Worm (Caenorhabditis elegans): ENCODE results near the gene F59E12.9.

Gene F59E12.9

DNA sequence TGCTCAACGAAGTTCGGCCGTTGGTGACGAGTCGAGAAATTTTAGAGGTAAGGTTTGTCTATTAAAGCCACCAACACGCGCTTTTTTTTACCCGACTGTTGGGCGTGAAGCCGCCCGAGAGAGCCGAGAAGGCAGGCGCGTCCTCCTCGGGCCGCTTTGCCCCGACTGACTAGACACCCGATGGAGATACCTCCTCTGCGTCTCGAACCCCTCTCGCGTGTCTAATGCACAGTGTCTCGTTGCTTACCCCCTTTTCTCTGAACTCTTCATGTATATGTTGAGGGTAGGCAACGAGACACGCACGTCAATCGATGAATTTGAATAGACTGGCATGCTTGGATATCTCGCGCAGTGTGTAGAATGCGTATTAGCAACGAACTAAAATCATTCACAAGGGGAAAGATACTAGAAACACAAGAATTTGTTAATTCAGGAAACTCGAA lies 14.9 kb upstream of the F59E12.9 start (continued):
- peak; percentile 76 for TF ChIP-seq lin-13 (GFP tag; optimal IDR thresholded peaks at IDR 0.05)
- peak; percentile 31 to 94 for TF ChIP-seq hif-1 (tag; optimal IDR thresholded peaks at IDR 0.05)
- peak; percentile 72 for TF ChIP-seq lir-3 (tag; optimal IDR thresholded peaks at IDR 0.05)
- TF ChIP-seq php-3 (GFP tag; IDR thresholded peaks at IDR 0.05), result peak; percentile 90
- TF ChIP-seq ZK546.5 (tag; optimal IDR thresholded peaks at IDR 0.05), result no peak
- TF ChIP-seq tra-1 (GFP tag; IDR thresholded peaks at IDR 0.05), result peak; percentile 97
- no peak for TF ChIP-seq daf-12 (tag; optimal IDR thresholded peaks at IDR 0.05)

- TF ChIP-seq F26F4.8 (GFP tag; conservative IDR thresholded peaks at IDR 0.05) (no peak), mxl-2 (GFP tag; conservative IDR thresholded peaks at IDR 0.05) (no peak), snpc-4 (tag; optimal IDR thresholded peaks at IDR 0.05) (no peak), pha-4 (GFP tag; IDR thresholded peaks at IDR 0.05) (peak; percentile 72; the same call in 1 of the 2 replicates), pha-4 (tag; optimal IDR thresholded peaks at IDR 0.05) (no peak), tag-97 (GFP tag; IDR thresholded peaks at IDR 0.05) (no peak), nhr-76 (tag; optimal IDR thresholded peaks at IDR 0.05) (no peak), nhr-111 (GFP tag; optimal IDR thresholded peaks at IDR 0.05) (peak; percentile 21), daf-8 (GFP tag; IDR thresholded peaks at IDR 0.05) (no peak), arid-1 (GFP tag; conservative IDR thresholded peaks at IDR 0.05) (peak; percentile 78), lsy-2 (tag; optimal IDR thresholded peaks at IDR 0.05) (peak; percentile 39 to 80), F10B5.3 (tag; optimal IDR thresholded peaks at IDR 0.05) (peak; percentile 42), mes-2 (tag; optimal IDR thresholded peaks at IDR 0.05; ENCODE audit: poor library complexity, severe bottlenecking) (peak; percentile 74), T20F7.1 (GFP tag; optimal IDR thresholded peaks at IDR 0.05) (no peak), T26A8.4 (GFP tag; IDR thresholded peaks at IDR 0.05) (peak; percentile 82), zfp-2 (tag; optimal IDR thresholded peaks at IDR 0.05) (no peak), aly-2 (tag; optimal IDR thresholded peaks at IDR 0.05) (no peak), fkh-10 (GFP tag; optimal IDR thresholded peaks at IDR 0.05) (peak; percentile 63), dpl-1 (GFP tag; optimal IDR thresholded peaks at IDR 0.05) (peak; percentile 40), ceh-32 (tag; optimal IDR thresholded peaks at IDR 0.05; ENCODE audit: poor library complexity) (peak; percentile 55), jun-1 (tag; optimal IDR thresholded peaks at IDR 0.05) (peak; percentile 57), lim-7 (GFP tag; IDR thresholded peaks at IDR 0.05) (peak; percentile 69), vab-7 (GFP tag; IDR thresholded peaks at IDR 0.05) (0 out of 2 replicates have a peak, but pooled peaks have one; percentile 42), ztf-11 (tag; optimal IDR thresholded peaks at IDR 0.05) (no peak), ceh-62 (tag; optimal IDR thresholded peaks at IDR 0.05) (no peak), ces-1 (GFP tag; optimal IDR thresholded peaks at IDR 0.05) (no peak), ceh-28 (tag; optimal IDR thresholded peaks at IDR 0.05) (peak; percentile 76), unc-130 (GFP tag; optimal IDR thresholded peaks at IDR 0.05) (no peak), lin-1 (GFP tag; IDR thresholded peaks at IDR 0.05) (no peak), ceh-20 (GFP tag; IDR thresholded peaks at IDR 0.05) (peak; percentile 67), hif-1 (tag; optimal IDR thresholded peaks at IDR 0.05) (peak; percentile 31 to 69), daf-16 (GFP tag; optimal IDR thresholded peaks at IDR 0.05) (peak; percentile 36 to 59), daf-16 (tag; optimal IDR thresholded peaks at IDR 0.05) (peak; percentile 47), R02D3.7 (tag; optimal IDR thresholded peaks at IDR 0.05) (no peak), rbr-2 (tag; optimal IDR thresholded peaks at IDR 0.05) (peak; percentile 76), snpc-1.2 (GFP tag; IDR thresholded peaks at IDR 0.05) (peak; percentile 75), mxl-3 (GFP tag; optimal IDR thresholded peaks at IDR 0.05) (peak; percentile 47), ceh-44 (GFP tag; IDR thresholded peaks at IDR 0.05) (peak; percentile 64; the same call in 1 of the 2 replicates), php-3 (GFP tag; IDR thresholded peaks at IDR 0.05) (peak; percentile 50; the same call in 1 of the 2 replicates), hlh-30 (tag; optimal IDR thresholded peaks at IDR 0.05; ENCODE audit: insufficient read depth) (peak; percentile 79), mdl-1 (tag; optimal IDR thresholded peaks at IDR 0.05) (peak; percentile 76 to 88)
Measured at ce11 chrII:5660736-5661734, 14.2 kb upstream of the F59E12.9 start, which contains the start of the genes ift-43 and mdt-26. Gene ift-43, minus strand, starts transcription at chrII:5660786. Gene mdt-26, plus strand, starts transcription at chrII:5661181.

Data from whole organism, L4 larva.